Fruit fly (Drosophila melanogaster) whole organism: ENCODE data around the gene CG15177.

ENCODE experiments used
- CG8478 ChIP-seq: fragments of >200 bp; optimal IDR thresholded peaks from 2 replicates; lab custom pipeline; 2018; ENCODE audit warnings: inconsistent platforms
- Dll ChIP-seq: fragments of >200 bp; optimal IDR thresholded peaks from 2 replicates; lab custom pipeline; 2017
- EcR ChIP-seq, 2 experiments: fragments of >200 bp; optimal IDR thresholded peaks; 2 replicates each; lab custom pipeline; 2017; ENCODE audit warnings: missing biosample characterization in 2 of 2, missing genetic modification characterization in 2 of 2, missing genetic modification reagents in 2 of 2
- pan ChIP-seq: fragments of >200 bp; optimal IDR thresholded peaks from 2 replicates; lab custom pipeline; 2017
- psq ChIP-seq: fragments of >200 bp; optimal IDR thresholded peaks from 2 replicates; lab custom pipeline; 2017
- usp ChIP-seq: fragments of >200 bp; optimal IDR thresholded peaks from 2 replicates; lab custom pipeline; 2017; ENCODE audit warnings: missing biosample characterization, missing genetic modification characterization, mixed read lengths

Gene CG15177

dm6 chr3R:6657278-6658246 is 28.4 kb upstream of the CG15177 start, which contains the start of the genes CG1307 and twr:
CG1307 (minus strand) TSS chr3R:6657442.
twr (plus strand) TSS chr3R:6657882.
- no peak for TF ChIP-seq psq

- TF ChIP-seq usp (GFP tag; lab: Kevin White, UChicago) (no peak), CG8478 (lab: Kevin White, UChicago) (no peak), Dll (lab: Kevin White, UChicago) (no peak), EcR (GFP tag; optimal IDR thresholded peaks at IDR 0.05; lab: Kevin White, UChicago) (no peak), psq (no peak), pan (no peak)
Observed at dm6 chr3R:6646740-6647139, 17.6 kb upstream of the CG15177 start, which contains the start of gene Taf1. Taf1 (plus strand) TSS chr3R:6646889.

- no peak for TF ChIP-seq Dll (lab: Kevin White, UChicago)
- TF ChIP-seq CG8478 (lab: Kevin White, UChicago) = no peak
- no peak for TF ChIP-seq EcR (GFP tag; optimal IDR thresholded peaks at IDR 0.05; lab: Kevin White, UChicago)
- no peak for TF ChIP-seq psq
- TF ChIP-seq usp (GFP tag; lab: Kevin White, UChicago) = no peak
- TF ChIP-seq pan = no peak
Observed at dm6 chr3R:6644334-6644733, 15.2 kb upstream of the CG15177 start, which contains the start of gene Ass. Ass (minus strand) TSS chr3R:6644434.

dm6 chr3R:6640932-6641331 is 11.8 kb upstream of the CG15177 start, which contains the start of gene CG31286:
CG31286 (plus strand) TSS chr3R:6641232.
- TF ChIP-seq CG8478 (lab: Kevin White, UChicago) (no peak), usp (GFP tag; lab: Kevin White, UChicago) (no peak), Dll (lab: Kevin White, UChicago) (no peak), psq (no peak), EcR (GFP tag; optimal IDR thresholded peaks at IDR 0.05; lab: Kevin White, UChicago) (no peak), pan (no peak)

dm6 chr3R:6629851-6630250 is 730 bp upstream of the CG15177 start, which contains the start of gene sunz:
sunz (plus strand) TSS chr3R:6630151.
- no peak for TF ChIP-seq EcR (GFP tag; optimal IDR thresholded peaks at IDR 0.05; lab: Kevin White, UChicago)
- no peak for TF ChIP-seq psq
- no peak for TF ChIP-seq CG8478 (lab: Kevin White, UChicago)
- TF ChIP-seq pan = no peak
- no peak for TF ChIP-seq Dll (lab: Kevin White, UChicago)
- TF ChIP-seq usp (GFP tag; lab: Kevin White, UChicago) = no peak

- TF ChIP-seq usp (GFP tag; lab: Kevin White, UChicago) (no peak), pan (no peak), psq (no peak), EcR (GFP tag; optimal IDR thresholded peaks at IDR 0.05; lab: Kevin White, UChicago) (no peak), Dll (lab: Kevin White, UChicago) (no peak), CG8478 (lab: Kevin White, UChicago) (no peak)
Observed at dm6 chr3R:6627800-6628199, 1.3 kb downstream of the CG15177 start, which contains the start of gene sowi. sowi (minus strand) TSS chr3R:6627900.

- TF ChIP-seq EcR (GFP tag; optimal IDR thresholded peaks at IDR 0.05; lab: Kevin White, UChicago) (no peak), psq (no peak), CG8478 (lab: Kevin White, UChicago) (no peak), pan (no peak), usp (GFP tag; lab: Kevin White, UChicago) (no peak), Dll (lab: Kevin White, UChicago) (no peak)
Observed at dm6 chr3R:6608814-6609213, 20.3 kb downstream of the CG15177 start, which contains the start of gene glob2. glob2 (minus strand) TSS chr3R:6608914.

- no peak for TF ChIP-seq usp (GFP tag; lab: Kevin White, UChicago)
- no peak for TF ChIP-seq CG8478 (lab: Kevin White, UChicago)
- TF ChIP-seq EcR (GFP tag; optimal IDR thresholded peaks at IDR 0.05; lab: Kevin White, UChicago) = no peak
- TF ChIP-seq Dll (lab: Kevin White, UChicago) = no peak
- no peak for TF ChIP-seq psq
- no peak for TF ChIP-seq pan
Observed at dm6 chr3R:6605142-6605541, 24.0 kb downstream of the CG15177 start.

- TF ChIP-seq CG8478 (lab: Kevin White, UChicago) = no peak
- no peak for TF ChIP-seq EcR (GFP tag; optimal IDR thresholded peaks at IDR 0.05; lab: Kevin White, UChicago)
- no peak for TF ChIP-seq Dll (lab: Kevin White, UChicago)
- no peak for TF ChIP-seq psq
- TF ChIP-seq usp (GFP tag; lab: Kevin White, UChicago) = no peak
- no peak for TF ChIP-seq pan
Observed at dm6 chr3R:6600942-6601341, 28.2 kb downstream of the CG15177 start, which contains the start of gene CG31482. CG31482 (plus strand) TSS chr3R:6601242.

dm6 chr3R:6597922-6598321 is 31.2 kb downstream of the CG15177 start, which contains the start of gene CG1138:
CG1138 (minus strand) TSS chr3R:6598022.
- no peak for TF ChIP-seq CG8478 (lab: Kevin White, UChicago)
- no peak for TF ChIP-seq pan
- TF ChIP-seq usp (GFP tag; lab: Kevin White, UChicago) = no peak
- no peak for TF ChIP-seq Dll (lab: Kevin White, UChicago)
- TF ChIP-seq EcR (GFP tag; optimal IDR thresholded peaks at IDR 0.05; lab: Kevin White, UChicago) = no peak
- no peak for TF ChIP-seq psq

dm6 chr3R:6593068-6593567 is 36.0 kb downstream of the CG15177 start, which contains the start of gene dpr11:
dpr11 (minus strand) TSS chr3R:6593330.
- no peak for TF ChIP-seq pan
- TF ChIP-seq EcR (GFP tag; optimal IDR thresholded peaks at IDR 0.05; lab: Kevin White, UChicago) = no peak
- no peak for TF ChIP-seq Dll (lab: Kevin White, UChicago)
- TF ChIP-seq CG8478 (lab: Kevin White, UChicago) = no peak
- TF ChIP-seq usp (GFP tag; lab: Kevin White, UChicago) = no peak
- no peak for TF ChIP-seq psq
